Fruit fly (Drosophila melanogaster): ENCODE data around the gene CG42557.

dm6 chr3R:29983073-29983544 lies 50.0 kb downstream of the CG42557 start, which contains the start of gene CG7896:
- TF ChIP-seq CG8159 (tag; optimal IDR thresholded peaks at IDR 0.05): peak; percentile 83
- peak; percentile 67 for TF ChIP-seq CG9948 (tag; optimal IDR thresholded peaks at IDR 0.05)
- peak; percentile 78 for TF ChIP-seq fd96Ca (GFP tag; IDR thresholded peaks at IDR 0.05)
- peak; percentile 64 for TF ChIP-seq CG17806 (tag; optimal IDR thresholded peaks at IDR 0.05)

All from whole organism, pupa.